Worm (Caenorhabditis elegans): Measurements from ENCODE around the gene W02A2.12.

W02A2.12 gene

ce11 chrIV:13370235-13370739 lies 21.7 kb upstream of the W02A2.12 start, which contains the start of the genes rla-2, popl-7 and Y62E10A.24:
TSS of gene rla-2 (minus strand) at chrIV:13370285.
TSS of gene popl-7 (plus strand) at chrIV:13370689.
TSS of gene Y62E10A.24 (plus strand) at chrIV:13370710.
- no peak for TF ChIP-seq unc-62 (GFP tag; optimal IDR thresholded peaks at IDR 0.05)

DNA sequence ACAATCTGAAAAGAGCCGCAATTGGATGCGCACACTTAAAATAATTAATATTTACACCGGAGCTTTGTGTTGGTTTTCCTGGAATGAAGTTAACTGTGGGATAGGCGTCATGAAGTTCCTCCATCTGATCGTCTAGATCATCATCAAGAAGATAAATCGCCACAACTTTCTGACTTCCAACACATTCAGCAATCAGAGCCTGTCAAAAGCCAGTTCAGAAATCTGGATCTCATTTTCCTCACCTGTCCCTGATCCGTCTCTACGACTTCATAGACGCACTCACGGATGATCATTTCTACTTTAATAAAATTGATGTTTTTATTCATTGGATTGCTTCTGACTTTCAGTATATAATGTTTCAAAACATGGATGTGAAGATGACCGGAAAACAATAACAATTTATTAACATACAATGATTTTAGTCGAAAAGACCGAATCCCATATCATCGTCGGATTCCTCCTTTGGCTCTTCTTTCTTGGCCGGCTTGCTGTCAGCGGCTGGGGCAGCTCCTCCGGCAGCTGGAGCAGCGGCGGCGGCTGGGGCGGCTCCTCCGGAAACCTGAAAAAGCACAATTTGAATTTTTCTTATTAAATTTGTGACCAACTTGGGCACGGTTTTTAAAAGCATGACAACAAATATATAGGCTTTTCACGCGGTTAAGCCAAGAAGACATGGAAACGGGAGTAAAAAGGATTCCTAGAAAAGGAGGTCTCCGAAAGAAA lies 20.6 kb upstream of the W02A2.12 start, which contains the start of gene agt-1:
Gene agt-1, minus strand, starts transcription at position 293 of the 723 bp plus-strand sequence.
- TF ChIP-seq unc-62 (GFP tag; optimal IDR thresholded peaks at IDR 0.05) = no peak

DNA sequence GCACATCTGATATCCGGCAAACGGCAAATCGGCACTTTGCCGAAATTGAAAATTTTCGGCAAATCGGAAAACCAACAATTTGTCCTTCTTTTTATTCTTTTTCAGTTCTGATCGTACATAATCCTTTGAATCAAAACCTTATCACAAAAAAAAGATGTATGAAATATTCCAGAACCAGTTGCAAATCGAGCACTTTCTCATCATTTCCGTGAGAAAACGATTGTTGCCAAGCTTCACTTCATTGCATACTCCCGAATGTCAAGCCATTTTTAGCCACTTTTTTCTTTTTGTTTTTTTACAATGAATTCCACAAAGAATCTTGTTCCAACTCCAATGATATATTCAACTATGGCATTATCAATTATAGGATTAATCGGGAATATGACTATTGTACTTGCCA lies 16.2 kb upstream of the W02A2.12 start, which contains the start of gene srsx-25:
Gene srsx-25, plus strand, starts transcription at position 301 of the 400 bp plus-strand sequence.
- no peak for TF ChIP-seq unc-62 (GFP tag; optimal IDR thresholded peaks at IDR 0.05)

- TF ChIP-seq unc-62 (GFP tag; optimal IDR thresholded peaks at IDR 0.05) = no peak
Measured at ce11 chrIV:13360144-13360543, 11.5 kb upstream of the W02A2.12 start, which contains the start of gene Y62E10A.3. TSS of gene Y62E10A.3 (minus strand) at chrIV:13360244.

DNA sequence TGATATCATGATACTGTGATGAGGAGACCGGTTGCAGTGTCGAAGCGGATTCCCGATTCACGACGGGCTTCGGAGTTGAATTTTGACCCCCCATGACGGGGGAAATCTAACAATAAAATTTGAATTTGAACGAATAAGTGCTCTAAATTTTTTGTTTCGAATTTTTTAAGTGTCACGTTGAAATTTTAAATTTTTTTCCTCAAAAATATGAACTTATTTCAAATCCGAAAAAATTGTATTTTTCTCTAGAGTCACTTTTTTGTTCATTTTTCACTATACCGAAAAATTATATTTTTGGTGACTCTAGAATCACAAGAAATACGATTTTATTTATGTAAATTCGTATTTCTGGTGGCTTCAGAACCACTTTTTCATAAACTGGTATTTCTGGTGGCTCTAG lies 9.9 kb upstream of the W02A2.12 start, which contains the start of gene W02A2.8:
Gene W02A2.8, minus strand, starts transcription at position 101 of the 400 bp plus-strand sequence.
- no peak for TF ChIP-seq unc-62 (GFP tag; optimal IDR thresholded peaks at IDR 0.05)

DNA sequence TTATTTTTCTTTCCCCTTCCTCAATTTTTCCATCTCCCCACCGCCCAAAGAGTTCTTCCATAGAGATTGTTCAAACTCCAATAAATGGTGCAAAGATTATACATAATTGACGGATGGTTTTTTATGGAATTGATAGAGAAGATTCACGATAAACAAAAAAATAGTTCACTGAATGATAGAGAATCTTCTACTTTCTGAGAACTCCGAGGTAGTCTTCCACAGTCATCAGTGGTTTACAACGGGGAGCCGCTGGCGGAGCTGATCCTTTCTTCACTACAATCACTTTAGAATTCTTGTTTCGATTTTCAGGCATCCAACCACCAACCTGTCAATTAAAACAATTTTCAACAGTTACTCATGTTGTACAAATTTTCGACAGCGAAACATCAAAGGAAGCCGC lies 7.4 kb upstream of the W02A2.12 start:
- TF ChIP-seq unc-62 (GFP tag; optimal IDR thresholded peaks at IDR 0.05) = no peak

ce11 chrIV:13354044-13354443 lies 5.4 kb upstream of the W02A2.12 start:
- no peak for TF ChIP-seq unc-62 (GFP tag; optimal IDR thresholded peaks at IDR 0.05)

ce11 chrIV:13353143-13353773 lies 4.6 kb upstream of the W02A2.12 start, which contains the start of the genes rec-8 and mex-5:
TSS of gene rec-8 (minus strand) at chrIV:13353193.
TSS of gene mex-5 (plus strand) at chrIV:13353723.
- no peak for TF ChIP-seq unc-62 (GFP tag; optimal IDR thresholded peaks at IDR 0.05)

ce11 chrIV:13347232-13347715 lies 1.4 kb downstream of the W02A2.12 start, which contains the start of gene W02A2.9:
TSS of gene W02A2.9 (plus strand) at chrIV:13347665.
- TF ChIP-seq unc-62 (GFP tag; optimal IDR thresholded peaks at IDR 0.05) = no peak

- TF ChIP-seq unc-62 (GFP tag; optimal IDR thresholded peaks at IDR 0.05) = no peak
Measured at ce11 chrIV:13346078-13346477, 2.6 kb downstream of the W02A2.12 start.

DNA sequence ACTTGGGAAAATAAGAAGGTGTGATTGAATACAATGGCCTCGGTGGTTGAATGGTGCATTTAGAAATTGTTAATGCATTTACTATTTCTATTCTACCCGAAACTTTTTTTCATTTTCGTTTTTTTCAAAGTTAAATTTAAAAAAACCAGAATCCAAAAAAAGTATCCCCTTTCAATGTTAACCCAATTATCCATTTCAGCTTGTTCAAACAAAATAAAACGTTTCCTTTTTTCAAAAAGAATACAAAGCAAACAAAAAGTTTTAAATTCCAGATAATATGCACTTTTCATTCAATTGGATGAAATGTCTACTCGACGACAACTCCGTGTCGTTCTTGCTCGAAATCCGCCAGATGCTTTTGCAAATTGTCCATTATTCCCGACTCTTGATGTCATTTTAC lies 6.1 kb downstream of the W02A2.12 start, which contains the start of gene W02A2.5:
Gene W02A2.5, plus strand, starts transcription at position 301 of the 400 bp plus-strand sequence.
- no peak for TF ChIP-seq unc-62 (GFP tag; optimal IDR thresholded peaks at IDR 0.05)

DNA sequence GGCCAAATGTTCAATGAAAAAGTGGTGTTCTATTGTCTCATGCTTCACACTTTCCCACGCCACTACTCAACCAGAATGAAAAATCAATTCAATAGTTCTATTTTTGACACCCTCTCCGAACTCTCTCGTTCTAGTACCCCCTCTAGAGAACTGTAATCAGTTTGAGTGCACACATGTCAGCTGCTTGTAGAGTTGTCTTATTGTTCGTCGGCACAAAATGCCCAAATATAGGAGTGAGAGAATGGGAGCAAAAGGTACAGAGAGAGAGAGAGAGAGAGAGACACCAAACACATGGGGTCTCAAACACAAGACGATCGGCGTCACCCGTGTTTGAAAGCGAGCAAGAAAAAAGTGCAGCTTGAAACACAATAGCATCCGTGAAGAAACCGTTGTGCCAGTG lies 14.3 kb downstream of the W02A2.12 start:
- TF ChIP-seq unc-62 (GFP tag; optimal IDR thresholded peaks at IDR 0.05) = no peak

DNA sequence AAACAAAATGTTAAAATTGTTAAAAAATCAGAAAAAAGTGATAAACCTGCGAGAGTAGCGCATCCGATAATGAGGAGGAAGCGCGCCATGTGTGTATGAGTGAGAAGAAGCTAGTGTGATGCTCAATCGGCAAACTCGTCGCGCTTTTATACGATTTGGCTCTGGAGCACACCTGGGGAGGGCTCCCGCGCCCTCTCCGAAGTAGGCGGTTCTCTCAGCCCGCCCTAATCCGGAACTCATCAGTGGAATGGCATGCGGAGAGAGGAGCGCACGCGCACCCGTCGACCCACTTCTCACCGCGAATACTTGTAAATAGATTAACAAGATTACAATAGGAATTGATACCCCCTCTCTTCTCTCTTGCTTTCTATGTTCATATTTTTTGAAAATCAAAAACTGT lies 17.3 kb downstream of the W02A2.12 start, which contains the start of gene pqn-74:
Gene pqn-74, minus strand, starts transcription at position 122 of the 400 bp plus-strand sequence.
- TF ChIP-seq unc-62 (GFP tag; optimal IDR thresholded peaks at IDR 0.05) = no peak

DNA sequence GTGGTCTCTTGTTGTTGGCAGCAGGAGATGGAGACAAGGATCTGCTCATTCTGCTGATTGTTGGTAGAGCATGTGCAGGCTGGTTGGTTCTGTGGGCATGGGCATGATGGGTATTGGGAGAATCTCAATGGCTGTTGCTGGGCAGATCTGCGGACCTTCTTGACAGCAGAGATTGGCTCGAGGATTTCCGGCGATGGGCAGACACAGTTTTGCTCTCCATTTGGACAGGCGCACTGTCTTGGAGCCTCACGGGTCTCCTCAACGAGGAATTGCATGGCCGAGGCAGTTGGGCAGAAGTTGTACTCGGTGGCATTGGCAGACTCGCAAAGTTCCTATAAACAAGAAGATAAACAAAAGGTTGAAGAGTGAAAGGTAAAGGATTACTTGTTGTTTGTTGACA lies 18.1 kb downstream of the W02A2.12 start:
- TF ChIP-seq unc-62 (GFP tag; optimal IDR thresholded peaks at IDR 0.05) = no peak

ce11 chrIV:13328059-13328458 lies 20.6 kb downstream of the W02A2.12 start, which contains the start of gene far-6:
TSS of gene far-6 (plus strand) at chrIV:13328359.
- TF ChIP-seq unc-62 (GFP tag; optimal IDR thresholded peaks at IDR 0.05) = no peak

DNA sequence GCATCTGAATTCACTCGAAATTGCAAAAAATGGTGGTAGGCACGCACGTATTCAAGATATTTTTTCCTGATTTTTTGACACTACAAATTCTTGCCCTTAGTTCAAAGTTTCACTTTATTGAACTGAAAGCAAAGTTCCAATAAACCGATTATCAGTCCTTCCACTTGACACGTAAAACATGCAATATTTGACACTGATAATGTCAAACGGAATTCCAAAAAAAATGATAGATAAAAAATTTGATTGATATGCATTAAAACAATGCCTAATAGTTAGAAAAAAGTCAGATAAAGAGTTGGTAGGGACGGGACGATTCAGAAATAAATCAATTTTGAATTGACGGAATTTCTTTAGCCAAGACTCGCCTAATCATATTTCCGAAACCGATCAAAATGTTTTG lies 21.6 kb downstream of the W02A2.12 start:
- TF ChIP-seq unc-62 (GFP tag; optimal IDR thresholded peaks at IDR 0.05) = no peak

Measured in whole organism, dauer.